Fruit fly (Drosophila melanogaster): ENCODE results near the gene Vti1b.

The Vti1b gene

DNA sequence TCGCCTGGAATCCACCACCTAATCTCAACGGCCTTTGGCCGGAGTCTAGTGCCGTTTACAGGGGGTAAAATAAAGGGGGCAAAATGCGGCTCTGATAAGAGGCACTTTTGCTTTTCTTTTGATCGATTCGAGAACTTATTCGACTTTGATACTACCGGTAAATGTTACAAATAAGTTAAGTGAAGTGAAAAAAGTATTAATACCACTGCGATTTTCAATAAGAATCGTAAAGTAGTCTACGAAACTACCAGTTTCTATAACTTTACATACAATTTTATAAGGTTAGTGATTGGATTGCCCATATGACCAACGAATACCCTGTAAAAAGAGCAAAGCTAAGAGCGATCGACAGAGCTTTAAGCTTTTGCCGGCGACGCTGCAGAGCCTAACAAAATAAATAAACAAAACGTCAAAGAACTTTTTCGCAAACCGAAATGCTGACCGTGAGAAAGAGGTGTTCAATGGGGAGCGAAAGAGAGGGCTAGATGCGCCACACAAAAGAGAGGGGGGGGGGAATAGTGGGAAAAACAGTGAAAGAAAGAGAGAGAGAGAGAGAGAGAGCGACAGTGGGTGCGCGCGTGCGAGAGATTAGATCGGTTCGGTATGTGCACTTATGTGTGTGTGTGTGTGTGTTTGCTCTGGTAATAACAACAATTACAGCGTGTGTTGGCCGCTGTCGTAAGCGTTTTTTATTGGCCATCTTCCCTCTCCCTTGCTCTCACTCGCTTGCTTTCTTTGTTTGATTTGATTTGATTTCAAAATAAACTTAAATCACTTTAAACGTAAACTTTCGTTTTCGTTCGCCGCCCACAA lies 40.0 kb downstream of the Vti1b start (continued):
- TF ChIP-seq foxo (GFP tag; optimal IDR thresholded peaks at IDR 0.05) (peak in 1 of 2 experiments; percentile 86), GATAd (GFP tag; optimal IDR thresholded peaks at IDR 0.05) (no peak), CG32264 (GFP tag; optimal IDR thresholded peaks at IDR 0.05) (peak; percentile 43), N (GFP tag; optimal IDR thresholded peaks at IDR 0.05) (no peak), HLH106 (tag; optimal IDR thresholded peaks at IDR 0.05) (peak; percentile 49), rgr (GFP tag; optimal IDR thresholded peaks at IDR 0.05) (peak; percentile 84)

DNA sequence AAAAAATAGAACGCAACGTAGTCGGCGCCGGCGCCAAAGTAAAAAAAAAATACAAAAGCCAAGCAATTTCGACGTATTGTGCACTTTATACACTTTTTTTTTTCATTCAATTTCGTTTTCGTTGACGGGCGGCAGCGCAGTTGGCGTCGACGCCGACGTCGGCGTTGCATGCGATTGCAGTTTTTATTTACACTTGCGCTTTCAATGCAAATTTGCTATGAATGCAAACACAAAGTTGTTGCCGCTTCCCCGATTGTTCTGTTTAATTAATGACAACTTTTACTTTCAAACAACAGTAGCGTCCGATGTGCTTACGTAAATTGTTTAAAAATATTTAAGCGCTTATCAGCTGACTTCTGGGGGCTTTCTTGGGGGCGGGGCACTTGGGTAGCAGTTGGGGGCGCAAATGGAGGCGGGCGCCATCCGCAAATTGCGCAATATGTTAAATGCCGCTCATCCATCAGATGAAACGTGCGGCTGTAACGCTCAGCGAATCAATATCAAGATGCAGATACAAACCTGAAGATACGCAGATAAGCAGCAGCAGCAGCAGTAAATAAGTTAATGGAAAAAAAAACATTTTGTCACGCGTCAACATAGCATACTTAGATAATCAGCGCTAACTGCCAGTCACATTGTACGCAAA lies 41.5 kb downstream of the Vti1b start:
- TF ChIP-seq psq (GFP tag; optimal IDR thresholded peaks at IDR 0.05) = no peak
- TF ChIP-seq Dif (GFP tag; optimal IDR thresholded peaks at IDR 0.05; ENCODE audit: partially characterized antibody) = no peak
- TF ChIP-seq brk (GFP tag; optimal IDR thresholded peaks at IDR 0.05) = no peak
- TF ChIP-seq ey (GFP tag; optimal IDR thresholded peaks at IDR 0.05) = no peak
- no peak for TF ChIP-seq N (GFP tag; optimal IDR thresholded peaks at IDR 0.05)
- no peak for TF ChIP-seq Dfd (GFP tag; optimal IDR thresholded peaks at IDR 0.05)
- TF ChIP-seq jim (GFP tag; optimal IDR thresholded peaks at IDR 0.05) = no peak
- no peak for TF ChIP-seq CrebA (GFP tag; optimal IDR thresholded peaks at IDR 0.05; ENCODE audit: borderline replicate concordance)
- TF ChIP-seq Abd-B (GFP tag; optimal IDR thresholded peaks at IDR 0.05) = no peak
- no peak for TF ChIP-seq sv (GFP tag; optimal IDR thresholded peaks at IDR 0.05)
- TF ChIP-seq usp (GFP tag; optimal IDR thresholded peaks at IDR 0.05) = no peak

DNA sequence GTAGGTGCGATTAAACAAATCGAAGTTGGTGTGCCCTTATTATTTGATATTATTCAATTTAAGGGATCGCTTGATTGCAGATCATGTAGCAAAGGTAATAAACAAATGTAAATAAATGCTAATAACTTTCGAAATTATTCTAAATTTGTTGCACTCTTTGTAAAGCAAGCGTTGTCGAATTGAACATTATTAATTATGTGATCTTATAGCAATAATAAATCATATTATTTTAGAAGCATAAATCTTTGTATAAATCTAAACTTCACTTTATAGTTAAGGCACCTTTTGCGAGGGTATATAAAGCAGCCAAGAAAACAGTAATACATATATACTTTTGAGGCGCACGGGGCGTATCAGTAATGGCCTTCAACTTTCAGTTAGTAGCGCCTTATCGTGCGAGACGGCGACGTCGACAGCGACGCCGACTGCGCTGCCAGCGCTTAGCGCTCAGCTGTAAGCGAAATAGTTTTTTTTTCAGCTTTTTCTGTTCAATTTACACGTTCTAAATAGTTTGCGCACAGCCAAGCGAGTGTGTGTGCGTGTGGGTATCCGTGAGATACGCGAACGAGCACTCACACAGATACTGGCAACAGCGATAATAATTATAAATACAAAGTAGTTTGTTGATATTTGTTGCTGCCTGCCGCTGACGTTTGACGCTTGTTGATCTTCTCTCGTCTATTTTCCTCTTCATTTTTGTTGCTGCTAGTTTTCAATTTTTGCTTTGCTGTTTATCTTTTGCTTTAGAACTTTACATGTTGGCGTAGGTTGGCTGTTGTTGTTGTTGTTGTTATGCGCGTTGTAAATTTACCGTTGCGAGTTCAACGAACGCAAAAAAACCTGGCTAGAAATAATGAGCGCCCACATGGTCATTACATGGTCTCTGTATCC lies 42.3 kb downstream of the Vti1b start:
- TF ChIP-seq jim (GFP tag; optimal IDR thresholded peaks at IDR 0.05) (no peak), Jra (GFP tag; optimal IDR thresholded peaks at IDR 0.05) (no peak), Vsx2 (GFP tag; optimal IDR thresholded peaks at IDR 0.05; ENCODE audit: partially characterized antibody) (no peak), Hnf4 (GFP tag; optimal IDR thresholded peaks at IDR 0.05) (no peak), dsf (GFP tag; optimal IDR thresholded peaks at IDR 0.05; ENCODE audit: borderline replicate concordance) (no peak), fru (GFP tag; optimal IDR thresholded peaks at IDR 0.05) (peak; percentile 43), dmrt93B (GFP tag; optimal IDR thresholded peaks at IDR 0.05) (no peak), Dif (GFP tag; optimal IDR thresholded peaks at IDR 0.05; ENCODE audit: partially characterized antibody) (no peak), Abd-B (GFP tag; optimal IDR thresholded peaks at IDR 0.05) (no peak), Dfd (GFP tag; optimal IDR thresholded peaks at IDR 0.05) (no peak), Hr78 (GFP tag; optimal IDR thresholded peaks at IDR 0.05) (no peak), GATAd (GFP tag; optimal IDR thresholded peaks at IDR 0.05) (no peak), rgr (GFP tag; optimal IDR thresholded peaks at IDR 0.05) (no peak), br (GFP tag; optimal IDR thresholded peaks at IDR 0.05) (no peak), ey (GFP tag; optimal IDR thresholded peaks at IDR 0.05) (peak; percentile 17), CG32264 (GFP tag; optimal IDR thresholded peaks at IDR 0.05) (no peak), woc (GFP tag; optimal IDR thresholded peaks at IDR 0.05) (no peak), Rel (GFP tag; optimal IDR thresholded peaks at IDR 0.05) (no peak), Rel (tag; optimal IDR thresholded peaks at IDR 0.05) (no peak), OdsH (GFP tag; optimal IDR thresholded peaks at IDR 0.05) (peak; percentile 39), sage (GFP tag; optimal IDR thresholded peaks at IDR 0.05) (no peak), Mio (GFP tag; optimal IDR thresholded peaks at IDR 0.05) (no peak), CG9705 (GFP tag; optimal IDR thresholded peaks at IDR 0.05) (no peak), lola (GFP tag; optimal IDR thresholded peaks at IDR 0.05) (no peak), Hr83 (GFP tag; optimal IDR thresholded peaks at IDR 0.05; ENCODE audit: poor library complexity, severe bottlenecking) (no peak), Sp1 (GFP tag; optimal IDR thresholded peaks at IDR 0.05) (no peak), HLH106 (tag; optimal IDR thresholded peaks at IDR 0.05) (peak; percentile 21), sv (GFP tag; optimal IDR thresholded peaks at IDR 0.05) (peak; percentile 11), foxo (GFP tag; optimal IDR thresholded peaks at IDR 0.05) (peak in 1 of 2 experiments; percentile 52), usp (GFP tag; optimal IDR thresholded peaks at IDR 0.05) (no peak), CrebA (GFP tag; optimal IDR thresholded peaks at IDR 0.05; ENCODE audit: borderline replicate concordance) (no peak), dl (GFP tag; optimal IDR thresholded peaks at IDR 0.05; ENCODE audit: insufficient read depth in 1 of 2, partially characterized antibody in 2 of 2) (no peak), h (GFP tag; optimal IDR thresholded peaks at IDR 0.05) (peak; percentile 59), psq (GFP tag; optimal IDR thresholded peaks at IDR 0.05) (no peak), Myc (optimal IDR thresholded peaks at IDR 0.05) (no peak), pan (optimal IDR thresholded peaks at IDR 0.05) (no peak)
